Worm (Caenorhabditis elegans): ENCODE measurements around the gene C46C2.6.

DNA sequence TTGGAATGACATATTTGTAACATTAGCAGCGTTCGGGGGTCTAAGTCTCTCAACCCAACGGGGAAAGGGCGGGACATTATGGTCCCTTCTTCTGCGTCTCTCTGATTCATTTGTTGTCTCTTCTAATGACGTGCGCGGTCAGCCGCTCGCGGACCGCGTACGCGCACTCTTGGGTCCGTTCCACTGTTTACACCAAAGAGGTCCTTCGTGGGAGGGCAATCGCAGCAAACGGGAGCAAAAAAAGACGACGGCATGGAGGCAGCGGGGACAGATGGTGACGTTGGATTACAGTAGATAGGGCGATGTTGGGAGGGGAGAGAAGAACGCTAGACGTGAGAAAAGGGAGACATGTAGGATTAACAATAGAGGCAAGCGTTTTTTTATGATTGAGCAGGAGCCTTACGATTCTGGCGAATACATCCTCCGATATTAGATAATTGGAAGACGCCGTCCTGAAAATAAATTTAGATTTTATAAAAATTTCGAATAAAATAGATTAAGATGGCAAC, 51.6 kb downstream of the C46C2.6 start, which contains the start of gene flh-1:
- TF ChIP-seq ztf-29 (GFP tag; IDR thresholded peaks at IDR 0.05) (no peak), tab-1 (GFP tag; IDR thresholded peaks at IDR 0.05) (peak; percentile 63; the same call in 1 of the 2 replicates), flt-1 (GFP tag; IDR thresholded peaks at IDR 0.05) (peak; percentile 76), ref-1 (GFP tag; conservative IDR thresholded peaks at IDR 0.05) (no peak), cog-1 (tag; optimal IDR thresholded peaks at IDR 0.05) (no peak), med-1 (GFP tag; optimal IDR thresholded peaks at IDR 0.05; ENCODE audit: insufficient read depth) (no peak), ztf-23 (GFP tag; IDR thresholded peaks at IDR 0.05) (no peak), klf-2 (GFP tag; conservative IDR thresholded peaks at IDR 0.05) (no peak), T22C8.4 (GFP tag; IDR thresholded peaks at IDR 0.05) (no peak)
